Fruit fly (Drosophila melanogaster): ENCODE results near the gene CG11843.

Gene CG11843

dm6 chr3R:29033909-29034629, 20.1 kb upstream of the CG11843 start, which contains the start of the genes beta4GalNAcTB and Cpsf100 (continued):
- peak; percentile 67 for TF ChIP-seq eg (GFP tag; IDR thresholded peaks at IDR 0.05)
- no peak for TF ChIP-seq Sox102F (GFP tag; optimal IDR thresholded peaks at IDR 0.05)
- TF ChIP-seq dac (GFP tag; optimal IDR thresholded peaks at IDR 0.05), result peak; percentile 47
- TF ChIP-seq Blimp-1 (GFP tag; optimal IDR thresholded peaks at IDR 0.05), result peak; percentile 53
- TF ChIP-seq CG8632 (GFP tag; optimal IDR thresholded peaks at IDR 0.05), result peak; percentile 79
- no peak for TF ChIP-seq CG16779 (tag; optimal IDR thresholded peaks at IDR 0.05)
- peak; percentile 78 for TF ChIP-seq Eip75B (GFP tag; optimal IDR thresholded peaks at IDR 0.05)
- peak; percentile 82 for TF ChIP-seq acj6 (GFP tag; optimal IDR thresholded peaks at IDR 0.05)
- peak; percentile 41 for TF ChIP-seq CG6163 (GFP tag; IDR thresholded peaks at IDR 0.05)
- TF ChIP-seq spab (GFP tag; optimal IDR thresholded peaks at IDR 0.05), result peak; percentile 64
- TF ChIP-seq CG15336 (GFP tag; IDR thresholded peaks at IDR 0.05), result peak; percentile 35; the same call in 1 of the 2 replicates
- TF ChIP-seq CG11762 (GFP tag; optimal IDR thresholded peaks at IDR 0.05; ENCODE audit: insufficient read depth), result peak; percentile 80
- TF ChIP-seq Eip93F (GFP tag; optimal IDR thresholded peaks at IDR 0.05), result no peak
- TF ChIP-seq CG11902 (GFP tag; optimal IDR thresholded peaks at IDR 0.05), result peak; percentile 87
- TF ChIP-seq CG3919 (GFP tag; optimal IDR thresholded peaks at IDR 0.05), result peak; percentile 78
- TF ChIP-seq ss (GFP tag; optimal IDR thresholded peaks at IDR 0.05), result no peak
- TF ChIP-seq fd85E (GFP tag; optimal IDR thresholded peaks at IDR 0.05), result no peak
- TF ChIP-seq Hr38 (GFP tag; optimal IDR thresholded peaks at IDR 0.05), result no peak
- TF ChIP-seq fkh (GFP tag; optimal IDR thresholded peaks at IDR 0.05), result peak; percentile 89
- peak; percentile 36 for TF ChIP-seq Smox (GFP tag; optimal IDR thresholded peaks at IDR 0.05)

- TF ChIP-seq Ets21C (GFP tag; optimal IDR thresholded peaks at IDR 0.05) (peak; percentile 45), Eip93F (GFP tag; optimal IDR thresholded peaks at IDR 0.05) (no peak), CG6808 (GFP tag; optimal IDR thresholded peaks at IDR 0.05) (no peak), CG34406 (GFP tag; optimal IDR thresholded peaks at IDR 0.05) (no peak), CG10669 (GFP tag; optimal IDR thresholded peaks at IDR 0.05) (no peak), fd59A (GFP tag; optimal IDR thresholded peaks at IDR 0.05) (no peak), Sox102F (GFP tag; optimal IDR thresholded peaks at IDR 0.05) (peak; percentile 63), dsx (GFP tag; optimal IDR thresholded peaks at IDR 0.05; ENCODE audit: poor library complexity, severe bottlenecking) (no peak), CG15336 (GFP tag; IDR thresholded peaks at IDR 0.05) (no peak), CG32006 (GFP tag; optimal IDR thresholded peaks at IDR 0.05) (peak; percentile 1), fkh (GFP tag; optimal IDR thresholded peaks at IDR 0.05) (peak; percentile 57), esn (GFP tag; optimal IDR thresholded peaks at IDR 0.05) (peak; percentile 60), dac (GFP tag; optimal IDR thresholded peaks at IDR 0.05) (peak; percentile 36), CG6276 (GFP tag; optimal IDR thresholded peaks at IDR 0.05) (no peak), CG11902 (GFP tag; optimal IDR thresholded peaks at IDR 0.05) (peak; percentile 36), eg (GFP tag; IDR thresholded peaks at IDR 0.05) (peak; percentile 50; the same call in 2 of the 3 replicates), lz (GFP tag; optimal IDR thresholded peaks at IDR 0.05) (peak; percentile 52), acj6 (GFP tag; optimal IDR thresholded peaks at IDR 0.05) (peak; percentile 27), CG1621 (tag; optimal IDR thresholded peaks at IDR 0.05) (no peak), CG8119 (GFP tag; IDR thresholded peaks at IDR 0.05) (no peak), CG4318 (GFP tag; optimal IDR thresholded peaks at IDR 0.05) (no peak), CG3032 (tag; optimal IDR thresholded peaks at IDR 0.05) (peak; percentile 9), Met (GFP tag; optimal IDR thresholded peaks at IDR 0.05) (peak; percentile 61), achi (GFP tag; optimal IDR thresholded peaks at IDR 0.05) (no peak), CG9139 (GFP tag; optimal IDR thresholded peaks at IDR 0.05) (no peak), CG7368 (GFP tag; optimal IDR thresholded peaks at IDR 0.05) (peak; percentile 30), Hr39 (GFP tag; optimal IDR thresholded peaks at IDR 0.05) (peak; percentile 59), CG8319 (GFP tag; optimal IDR thresholded peaks at IDR 0.05) (no peak), Gug (GFP tag; IDR thresholded peaks at IDR 0.05) (no peak), Eip75B (GFP tag; optimal IDR thresholded peaks at IDR 0.05) (peak; percentile 44), CG6792 (GFP tag; optimal IDR thresholded peaks at IDR 0.05) (no peak), Blimp-1 (GFP tag; optimal IDR thresholded peaks at IDR 0.05) (no peak), Sox15 (GFP tag; optimal IDR thresholded peaks at IDR 0.05) (peak; percentile 0), CG31627 (GFP tag; optimal IDR thresholded peaks at IDR 0.05) (peak; percentile 67), Lpt (GFP tag; optimal IDR thresholded peaks at IDR 0.05) (peak; percentile 33), cyc (GFP tag; optimal IDR thresholded peaks at IDR 0.05) (peak; percentile 63)
These were observed 15.1 kb upstream of the CG11843 start, which contains the start of the genes Slu7 and Pkc98E for dm6 chr3R:29038960-29039581. TSS of gene Slu7 (minus strand) at chr3R:29039071. TSS of gene Pkc98E (plus strand) at chr3R:29039156.
